Fruit fly (Drosophila melanogaster) whole organism, embryonic: ENCODE measurements around the gene CG13917.

Experiments
- B-H1 ChIP-seq: fragments of 200-800 bp; sonication (Bioruptor generic); IDR thresholded peaks from 3 replicates; pipeline ENCODE4 v1.3.6; 2022; ENCODE audit warnings: missing biosample characterization, missing genetic modification characterization
- CG10431 ChIP-seq: fragments of 200-800 bp; sonication (Bioruptor generic); optimal IDR thresholded peaks from 3 replicates; lab custom pipeline; 2018; ENCODE audit warnings: missing biosample characterization, mild to moderate bottlenecking, missing genetic modification characterization
- CG1233 ChIP-seq: fragments of 200-800 bp; sonication (Bioruptor generic); optimal IDR thresholded peaks from 4 replicates; lab custom pipeline; 2018; ENCODE audit warnings: missing biosample characterization, mild to moderate bottlenecking, missing genetic modification characterization
- CG13287 ChIP-seq: fragments of 200-800 bp; sonication (Bioruptor generic); IDR thresholded peaks from 2 replicates; pipeline ENCODE4 v1.3.6; 2022; ENCODE audit warnings: missing biosample characterization, missing genetic modification characterization; ENCODE audit not compliant: partially characterized antibody
- CG13424 ChIP-seq: fragments of 200-800 bp; sonication (Bioruptor generic); optimal IDR thresholded peaks from 2 replicates; lab custom pipeline; 2019; ENCODE audit warnings: missing biosample characterization, mild to moderate bottlenecking, missing genetic modification characterization, moderate library complexity
- CG15601 ChIP-seq: fragments of 200-800 bp; sonication (Bioruptor generic); optimal IDR thresholded peaks from 3 replicates; lab custom pipeline; 2019; ENCODE audit warnings: missing biosample characterization, mild to moderate bottlenecking, missing genetic modification characterization, moderate library complexity
- CG1647 ChIP-seq: fragments of 200-800 bp; sonication (Bioruptor generic); optimal IDR thresholded peaks from 3 replicates; lab custom pipeline; 2016; ENCODE audit warnings: missing biosample characterization, missing genetic modification characterization
- CG16863 ChIP-seq: fragments of 200-800 bp; sonication (Bioruptor generic); optimal IDR thresholded peaks from 3 replicates; lab custom pipeline; 2016; ENCODE audit warnings: missing biosample characterization, missing genetic modification characterization
- CG18619 ChIP-seq: fragments of 200-800 bp; sonication (Bioruptor generic); optimal IDR thresholded peaks from 3 replicates; lab custom pipeline; 2017; ENCODE audit warnings: missing biosample characterization, mild to moderate bottlenecking, missing genetic modification characterization
- CG32772 ChIP-seq: fragments of 200-800 bp; sonication (Bioruptor generic); IDR thresholded peaks from 2 replicates; pipeline ENCODE4 v1.3.6; 2022; ENCODE audit warnings: missing biosample characterization, missing genetic modification characterization
- CG34422 ChIP-seq: fragments of 200-800 bp; sonication (Bioruptor generic); IDR thresholded peaks from 3 replicates; pipeline ENCODE4 v1.3.6; 2022; ENCODE audit warnings: missing biosample characterization, missing genetic modification characterization
- CG42726 ChIP-seq: fragments of 200-800 bp; sonication (Bioruptor generic); IDR thresholded peaks from 2 replicates; pipeline ENCODE4 v1.3.6; 2022; ENCODE audit warnings: missing biosample characterization, missing genetic modification characterization; ENCODE audit not compliant: partially characterized antibody
- CG5953 ChIP-seq: fragments of 200-800 bp; sonication (Bioruptor generic); IDR thresholded peaks from 2 replicates; pipeline ENCODE4 v1.3.6; 2022; ENCODE audit warnings: missing biosample characterization, missing genetic modification characterization
- CG6765 ChIP-seq: fragments of 200-800 bp; sonication (Bioruptor generic); optimal IDR thresholded peaks from 3 replicates; lab custom pipeline; 2017; ENCODE audit warnings: missing biosample characterization, mild to moderate bottlenecking, missing genetic modification characterization
- CG7556 ChIP-seq: fragments of 200-800 bp; sonication (Bioruptor generic); optimal IDR thresholded peaks from 2 replicates; lab custom pipeline; 2017; ENCODE audit warnings: missing biosample characterization, mild to moderate bottlenecking, missing genetic modification characterization
- CG7987 ChIP-seq: fragments of 200-800 bp; sonication (Bioruptor generic); optimal IDR thresholded peaks from 2 replicates; lab custom pipeline; 2018; ENCODE audit warnings: missing biosample characterization, mild to moderate bottlenecking, missing genetic modification characterization, moderate library complexity
- CG8359 ChIP-seq: fragments of 200-800 bp; sonication (Bioruptor generic); optimal IDR thresholded peaks from 2 replicates; lab custom pipeline; 2017; ENCODE audit warnings: missing biosample characterization, mild to moderate bottlenecking, missing genetic modification characterization, borderline replicate concordance
- CG8478 ChIP-seq: fragments of >200 bp; optimal IDR thresholded peaks from 2 replicates; lab custom pipeline; 2018
- D19B ChIP-seq: fragments of 200-800 bp; sonication (Bioruptor generic); optimal IDR thresholded peaks from 2 replicates; lab custom pipeline; 2017; ENCODE audit warnings: missing biosample characterization, mild to moderate bottlenecking, missing genetic modification characterization
- Drgx ChIP-seq: fragments of 200-800 bp; sonication (Bioruptor generic); IDR thresholded peaks from 2 replicates; pipeline ENCODE4 v1.3.6; 2022; ENCODE audit warnings: missing biosample characterization, missing genetic modification characterization
- Eip74EF ChIP-seq, 2 experiments: fragments of 200-800 bp in 1 of 2; fragments of >200 bp in 1 of 2; sonication (Bioruptor generic) in 1 of 2; optimal IDR thresholded peaks; 2 replicates each; lab custom pipeline; 2017 to 2019; ENCODE audit warnings: missing biosample characterization in 2 of 2, missing genetic modification characterization in 2 of 2, mild to moderate bottlenecking in 1 of 2, moderate library complexity in 1 of 2
- Ets97D ChIP-seq: fragments of 200-800 bp; sonication (Bioruptor generic); optimal IDR thresholded peaks from 3 replicates; lab custom pipeline; 2016; ENCODE audit warnings: missing biosample characterization, missing genetic modification characterization
- Hr39 ChIP-seq: fragments of >200 bp; optimal IDR thresholded peaks from 2 replicates; lab custom pipeline; 2017
- Kr ChIP-seq: fragments of 200-800 bp; sonication (Bioruptor generic); optimal IDR thresholded peaks from 2 replicates; lab custom pipeline; 2017; ENCODE audit warnings: missing biosample characterization, mild to moderate bottlenecking, missing genetic modification characterization
- NFAT ChIP-seq: fragments of 200-800 bp; sonication (Bioruptor generic); IDR thresholded peaks from 2 replicates; pipeline ENCODE4 v1.3.6; 2022; ENCODE audit warnings: missing biosample characterization, missing genetic modification characterization
- Nf-YC ChIP-seq: fragments of 200-800 bp; optimal IDR thresholded peaks from 3 replicates; lab custom pipeline; 2019; ENCODE audit warnings: missing biosample characterization, mild to moderate bottlenecking, missing genetic modification characterization, moderate library complexity
- Oli ChIP-seq: fragments of 200-800 bp; sonication (Bioruptor generic); optimal IDR thresholded peaks from 2 replicates; lab custom pipeline; 2018; ENCODE audit warnings: missing biosample characterization, mild to moderate bottlenecking, missing genetic modification characterization, moderate library complexity
- Pdp1 ChIP-seq, 2 experiments: fragments of 200-800 bp; sonication (Bioruptor generic); optimal IDR thresholded peaks; 3 replicates each; lab custom pipeline; 2016; ENCODE audit warnings: missing biosample characterization in 2 of 2, missing genetic modification characterization in 2 of 2, mild to moderate bottlenecking in 1 of 2, moderate library complexity in 1 of 2
- Poxn ChIP-seq: fragments of 200-800 bp; sonication (Bioruptor generic); IDR thresholded peaks from 2 replicates; pipeline ENCODE4 v1.3.6; 2022; ENCODE audit warnings: missing biosample characterization, missing genetic modification characterization
- YL-1 ChIP-seq: fragments of 200-800 bp; sonication (Bioruptor generic); optimal IDR thresholded peaks from 3 replicates; lab custom pipeline; 2017; ENCODE audit warnings: missing biosample characterization, mild to moderate bottlenecking, missing genetic modification characterization
- da ChIP-seq: fragments of 200-800 bp; sonication (Bioruptor generic); optimal IDR thresholded peaks from 2 replicates; lab custom pipeline; 2016; ENCODE audit warnings: missing biosample characterization, missing genetic modification characterization
- dimm ChIP-seq: fragments of 200-800 bp; sonication (Bioruptor generic); IDR thresholded peaks from 2 replicates; pipeline ENCODE4 v1.3.6; 2022; ENCODE audit warnings: missing biosample characterization, missing genetic modification characterization
- dmrt11E ChIP-seq: fragments of 200-800 bp; sonication (Bioruptor generic); optimal IDR thresholded peaks from 3 replicates; lab custom pipeline; 2018; ENCODE audit warnings: missing biosample characterization, mild to moderate bottlenecking, missing genetic modification characterization, moderate library complexity
- ewg ChIP-seq: fragments of 200-800 bp; sonication (Bioruptor generic); optimal IDR thresholded peaks from 3 replicates; lab custom pipeline; 2017; ENCODE audit warnings: mild to moderate bottlenecking, missing biosample characterization, missing genetic modification reagents, missing genetic modification characterization
- hth ChIP-seq: fragments of >200 bp; optimal IDR thresholded peaks from 2 replicates; lab custom pipeline; 2017; ENCODE audit warnings: inconsistent platforms
- jing ChIP-seq: fragments of 200-800 bp; sonication (Bioruptor generic); optimal IDR thresholded peaks from 2 replicates; lab custom pipeline; 2018; ENCODE audit warnings: missing biosample characterization, mild to moderate bottlenecking, missing genetic modification characterization
- kah ChIP-seq: fragments of 200-800 bp; sonication (Bioruptor generic); optimal IDR thresholded peaks from 2 replicates; lab custom pipeline; 2018; ENCODE audit warnings: missing biosample characterization, mild to moderate bottlenecking, missing genetic modification characterization
- lilli ChIP-seq: fragments of 200-800 bp; sonication (Bioruptor generic); optimal IDR thresholded peaks from 3 replicates; lab custom pipeline; 2016; ENCODE audit warnings: missing biosample characterization, missing genetic modification characterization
- nau ChIP-seq: fragments of 200-800 bp; sonication (Bioruptor generic); optimal IDR thresholded peaks from 3 replicates; lab custom pipeline; 2017; ENCODE audit warnings: missing biosample characterization, mild to moderate bottlenecking, missing genetic modification characterization, missing genetic modification reagents
- otp ChIP-seq: fragments of 200-800 bp; sonication (Bioruptor generic); IDR thresholded peaks from 3 replicates; pipeline ENCODE4, ENCODE4 v1.3.6; 2022; ENCODE audit warnings: missing biosample characterization, missing genetic modification characterization
- peb ChIP-seq: fragments of 200-800 bp; sonication (Bioruptor generic); IDR thresholded peaks from 2 replicates; pipeline ENCODE4 v1.3.6; 2022; ENCODE audit warnings: missing biosample characterization, missing genetic modification characterization
- rib ChIP-seq: fragments of 200-800 bp; sonication (Bioruptor generic); IDR thresholded peaks from 2 replicates; pipeline ENCODE4 v1.3.6; 2022; ENCODE audit warnings: missing biosample characterization, missing genetic modification characterization
- salm ChIP-seq: fragments of 200-800 bp; sonication (Bioruptor generic); optimal IDR thresholded peaks from 2 replicates; lab custom pipeline; 2018; ENCODE audit warnings: missing biosample characterization, mild to moderate bottlenecking, missing genetic modification characterization
- scrt ChIP-seq: fragments of 200-800 bp; sonication (Bioruptor generic); optimal IDR thresholded peaks from 2 replicates; lab custom pipeline; 2018; ENCODE audit warnings: missing biosample characterization, mild to moderate bottlenecking, missing genetic modification characterization, moderate library complexity
- sens ChIP-seq: fragments of 200-800 bp; sonication (Bioruptor generic); peaks from one replicate; lab custom pipeline; 2016; ENCODE audit warnings: missing biosample characterization, missing genetic modification characterization
- sna ChIP-seq: fragments of 200-800 bp; sonication (Bioruptor generic); IDR thresholded peaks from 2 replicates; pipeline ENCODE4 v1.3.6; 2022; ENCODE audit warnings: missing biosample characterization, missing genetic modification characterization; ENCODE audit not compliant: partially characterized antibody
- tap ChIP-seq: fragments of 200-800 bp; optimal IDR thresholded peaks from 3 replicates; lab custom pipeline; 2019; ENCODE audit warnings: missing biosample characterization, mild to moderate bottlenecking, missing genetic modification characterization, moderate library complexity
- toy ChIP-seq: fragments of 200-800 bp; sonication (Bioruptor generic); IDR thresholded peaks from 2 replicates; pipeline ENCODE4 v1.3.6; 2022; ENCODE audit warnings: missing biosample characterization, missing genetic modification characterization
- unc-4 ChIP-seq: fragments of 200-800 bp; sonication (Bioruptor generic); IDR thresholded peaks from 2 replicates; pipeline ENCODE4 v1.3.6; 2022; ENCODE audit warnings: missing biosample characterization, missing genetic modification characterization; ENCODE audit not compliant: partially characterized antibody
- zen ChIP-seq: fragments of 200-800 bp; sonication (Bioruptor generic); optimal IDR thresholded peaks from 3 replicates; lab custom pipeline; 2018; ENCODE audit warnings: missing biosample characterization, mild to moderate bottlenecking, missing genetic modification characterization, moderate library complexity

The CG13917 gene

DNA sequence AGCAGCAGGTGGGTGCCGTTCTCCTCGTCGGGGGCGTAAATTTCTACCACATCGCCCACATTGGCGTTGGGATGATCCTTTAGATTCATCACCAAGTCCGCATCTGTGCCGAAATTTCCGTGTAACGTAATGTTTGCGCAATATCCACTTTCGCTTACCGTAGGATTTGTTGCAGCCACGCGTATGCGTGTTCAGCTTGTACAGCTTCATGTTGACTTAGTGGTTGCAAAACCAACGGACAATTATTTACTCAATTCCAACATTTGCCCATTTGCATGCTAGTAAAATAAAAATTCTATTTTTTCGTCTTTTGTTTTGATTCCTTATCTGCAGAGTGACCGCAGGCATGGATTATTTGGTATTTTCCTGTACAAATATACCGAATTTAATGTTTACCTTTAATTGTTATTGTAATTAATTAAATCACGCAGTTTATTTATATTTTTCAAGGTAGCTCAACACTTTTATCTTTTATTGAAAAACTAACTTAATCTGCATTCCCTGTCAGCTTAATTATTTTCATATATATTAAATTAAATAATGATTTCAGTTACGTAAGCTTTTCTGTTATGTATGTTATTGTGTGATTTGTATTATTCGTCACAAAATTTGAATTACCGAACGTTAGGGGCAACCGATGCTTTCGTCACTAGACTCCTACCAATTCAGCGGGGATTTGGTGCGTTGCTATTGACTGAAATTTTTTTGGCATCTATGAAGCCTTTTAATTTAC is 42.6 kb upstream of the CG13917 start, which contains the start of gene Iml1:
Gene Iml1 (minus strand): TSS at position 336 of the 733 bp plus-strand sequence.
- TF ChIP-seq toy (GFP tag; lab: Robert Waterston, UW) = 0 out of 2 replicates have a peak, but pooled peaks have one; percentile 14
- TF ChIP-seq B-H1 (GFP tag; lab: Robert Waterston, UW) = no peak; the same call in 2 of the 3 replicates
- no peak for TF ChIP-seq Eip74EF (GFP tag; optimal IDR thresholded peaks at IDR 0.05; lab: Kevin White, UChicago)
- TF ChIP-seq CG1647 (GFP tag; lab: Kevin White, UChicago) = no peak
- TF ChIP-seq unc-4 (GFP tag; lab: Robert Waterston, UW) = no peak
- TF ChIP-seq sens (GFP tag; lab: Kevin White, UChicago) = no peak
- no peak for TF ChIP-seq rib (GFP tag; lab: Robert Waterston, UW)
- TF ChIP-seq tap (tag; lab: Kevin White, UChicago) = no peak
- no peak for TF ChIP-seq CG16863 (GFP tag; lab: Kevin White, UChicago)
- TF ChIP-seq CG6765 (GFP tag; lab: Kevin White, UChicago) = no peak
- no peak for TF ChIP-seq Drgx (GFP tag; lab: Robert Waterston, UW)
- no peak for TF ChIP-seq CG8359 (GFP tag; lab: Kevin White, UChicago)
- no peak for TF ChIP-seq CG1233 (GFP tag; lab: Kevin White, UChicago)
- no peak for TF ChIP-seq lilli (GFP tag; lab: Kevin White, UChicago)
- no peak for TF ChIP-seq CG10431
- TF ChIP-seq CG13287 (GFP tag; lab: Robert Waterston, UW) = peak; percentile 25; the same call in 1 of the 2 replicates
- peak; percentile 11 for TF ChIP-seq Oli
- TF ChIP-seq ewg (GFP tag; lab: Kevin White, UChicago) = no peak
- no peak for TF ChIP-seq peb (GFP tag; lab: Robert Waterston, UW)
- TF ChIP-seq CG13424 (tag; lab: Kevin White, UChicago) = peak; percentile 30
- TF ChIP-seq zen = peak; percentile 45
- no peak for TF ChIP-seq kah (GFP tag; lab: Kevin White, UChicago)
- no peak for TF ChIP-seq CG8478 (lab: Kevin White, UChicago)
- no peak for TF ChIP-seq salm (tag; lab: Kevin White, UChicago)
- no peak for TF ChIP-seq sna (GFP tag; lab: Robert Waterston, UW)
- TF ChIP-seq D19B (GFP tag; lab: Kevin White, UChicago) = no peak
- TF ChIP-seq dmrt11E (tag; lab: Kevin White, UChicago) = no peak
- peak; percentile 53; the same call in 1 of the 3 replicates for TF ChIP-seq CG34422 (GFP tag; lab: Robert Waterston, UW)
- peak; percentile 43 for TF ChIP-seq YL-1 (GFP tag; lab: Kevin White, UChicago)
- no peak for TF ChIP-seq dimm (GFP tag; lab: Robert Waterston, UW)
- no peak for TF ChIP-seq hth (lab: Kevin White, UChicago)
- TF ChIP-seq Poxn (GFP tag; lab: Robert Waterston, UW) = no peak
- TF ChIP-seq Hr39 = no peak
- TF ChIP-seq CG7987 = no peak
- TF ChIP-seq CG32772 = peak; percentile 49
- no peak for TF ChIP-seq nau (GFP tag; lab: Kevin White, UChicago)
- no peak for TF ChIP-seq CG5953 (GFP tag; lab: Robert Waterston, UW)
- no peak for TF ChIP-seq jing (GFP tag; lab: Kevin White, UChicago)
- TF ChIP-seq NFAT (GFP tag; lab: Robert Waterston, UW) = peak; percentile 54
- TF ChIP-seq otp (GFP tag; lab: Robert Waterston, UW) = no peak
- peak; percentile 33 to 84 for TF ChIP-seq Pdp1 (GFP tag; optimal IDR thresholded peaks at IDR 0.05; lab: Kevin White, UChicago)
- TF ChIP-seq CG7556 (GFP tag; lab: Kevin White, UChicago) = no peak
- no peak for TF ChIP-seq CG42726 (GFP tag; lab: Robert Waterston, UW)
- no peak for TF ChIP-seq Nf-YC
- TF ChIP-seq da (GFP tag; lab: Kevin White, UChicago) = no peak
- no peak for TF ChIP-seq CG15601 (tag; lab: Kevin White, UChicago)
- no peak for TF ChIP-seq Kr (GFP tag; lab: Kevin White, UChicago)
- peak; percentile 27 for TF ChIP-seq Ets97D
- TF ChIP-seq CG18619 (GFP tag; lab: Kevin White, UChicago) = no peak
- TF ChIP-seq scrt = no peak
